Worm (Caenorhabditis elegans) whole organism, young adult: ENCODE measurements around the gene str-181.

Source experiments
- D2030.7 ChIP-seq: fragments of 200-800 bp; sonication (Bioruptor generic); IDR thresholded peaks from 2 replicates; pipeline ENCODE4 v1.3.6; 2022; ENCODE audit warnings: missing genetic modification reagents, missing genetic modification characterization, missing compliant biosample characterization
- F23B12.7 ChIP-seq: sonication (generic microtip); optimal IDR thresholded peaks from 2 replicates; lab custom pipeline; 2017; ENCODE audit warnings: missing genetic modification characterization, mild to moderate bottlenecking, missing compliant biosample characterization, antibody characterized with exemption, moderate library complexity; ENCODE audit not compliant: insufficient read depth
- F33H1.4 ChIP-seq: fragments of 200-800 bp; sonication (Bioruptor generic); IDR thresholded peaks from 2 replicates; pipeline ENCODE4 v1.3.6; 2022; ENCODE audit warnings: missing genetic modification reagents, missing genetic modification characterization, missing compliant biosample characterization
- K11D2.4 ChIP-seq: fragments of 200-800 bp; sonication (Bioruptor generic); IDR thresholded peaks from 2 replicates; pipeline ENCODE4 v1.3.6; 2022; ENCODE audit warnings: missing genetic modification reagents, missing genetic modification characterization, missing compliant biosample characterization
- T07F8.4 ChIP-seq: sonication (generic microtip); optimal IDR thresholded peaks from 2 replicates; lab custom pipeline; 2016; ENCODE audit warnings: mild to moderate bottlenecking, missing genetic modification characterization, moderate library complexity, missing compliant biosample characterization
- Y67H2A.10 ChIP-seq: fragments of 200-800 bp; sonication (Bioruptor generic); conservative IDR thresholded peaks from 2 replicates; pipeline ENCODE4 v1.3.6; 2022; ENCODE audit warnings: missing genetic modification reagents, missing genetic modification characterization, missing compliant biosample characterization
- ZK185.1 ChIP-seq: sonication (generic microtip); optimal IDR thresholded peaks from 2 replicates; lab custom pipeline; 2016; ENCODE audit warnings: mild to moderate bottlenecking, missing genetic modification characterization, missing compliant biosample characterization; ENCODE audit not compliant: poor library complexity, severe bottlenecking
- ama-1 ChIP-seq, 3 experiments: fragments of 150-350 bp in 1 of 3; sonication (generic microtip) in 2 of 3; optimal IDR thresholded peaks; 2 replicates each; lab custom pipeline; 2014 to 2018; ENCODE audit warnings: missing biosample characterization in 2 of 3, missing genetic modification characterization in 2 of 3, missing genetic modification reagents in 2 of 3
- aptf-2 ChIP-seq: fragments of 200-800 bp; sonication (Bioruptor generic); conservative IDR thresholded peaks from 2 replicates; pipeline ENCODE4 v1.3.6; 2022; ENCODE audit warnings: missing genetic modification reagents, missing genetic modification characterization, missing compliant biosample characterization
- aptf-3 ChIP-seq: fragments of 200-800 bp; sonication (Bioruptor generic); IDR thresholded peaks from 2 replicates; pipeline ENCODE4 v1.3.6; 2022; ENCODE audit warnings: missing genetic modification characterization, missing compliant biosample characterization
- attf-3 ChIP-seq: fragments of 200-800 bp; sonication (Bioruptor generic); conservative IDR thresholded peaks from 2 replicates; pipeline ENCODE4 v1.3.6; 2022; ENCODE audit warnings: missing genetic modification reagents, missing genetic modification characterization, missing compliant biosample characterization
- attf-5 ChIP-seq: fragments of 200-800 bp; sonication (Bioruptor generic); optimal IDR thresholded peaks from 2 replicates; lab custom pipeline; 2018; ENCODE audit warnings: mild to moderate bottlenecking, missing genetic modification characterization, missing compliant biosample characterization
- bed-1 ChIP-seq: fragments of 200-800 bp; sonication (Bioruptor generic); IDR thresholded peaks from 2 replicates; pipeline ENCODE4 v1.3.6; 2022; ENCODE audit warnings: missing genetic modification reagents, missing genetic modification characterization, missing compliant biosample characterization
- ccch-3 ChIP-seq: fragments of 200-800 bp; sonication (Bioruptor generic); optimal IDR thresholded peaks from 2 replicates; lab custom pipeline; 2018; ENCODE audit warnings: mild to moderate bottlenecking, missing genetic modification characterization, missing compliant biosample characterization
- cebp-1 ChIP-seq, 2 experiments: fragments of 200-800 bp in 1 of 2; sonication (Bioruptor generic) in 1 of 2; sonication (generic microtip) in 1 of 2; IDR thresholded peaks in 1 of 2; optimal IDR thresholded peaks in 1 of 2; 2 replicates each; pipeline versions ENCODE4 v1.3.6 to Lab custom; 2017 to 2022; ENCODE audit warnings: missing compliant biosample characterization in 2 of 2, missing genetic modification characterization in 2 of 2, mild to moderate bottlenecking in 1 of 2, missing genetic modification reagents in 1 of 2, moderate library complexity in 1 of 2
- ceh-100 ChIP-seq: fragments of 200-800 bp; sonication (Bioruptor generic); IDR thresholded peaks from 2 replicates; pipeline ENCODE4 v1.3.6; 2022; ENCODE audit warnings: missing genetic modification reagents, missing genetic modification characterization, missing compliant biosample characterization
- ceh-91 ChIP-seq: fragments of 200-800 bp; sonication (Bioruptor generic); IDR thresholded peaks from 2 replicates; pipeline ENCODE4 v1.3.6; 2022; ENCODE audit warnings: missing genetic modification reagents, missing genetic modification characterization, missing compliant biosample characterization
- dox-1 ChIP-seq: fragments of 200-800 bp; sonication (Bioruptor generic); IDR thresholded peaks from 2 replicates; pipeline ENCODE4 v1.3.6; 2022; ENCODE audit warnings: missing genetic modification reagents, missing genetic modification characterization, missing compliant biosample characterization
- dpff-1 ChIP-seq: sonication (generic microtip); optimal IDR thresholded peaks from 2 replicates; lab custom pipeline; 2017; ENCODE audit warnings: mild to moderate bottlenecking, missing genetic modification characterization, missing compliant biosample characterization
- dpl-1 ChIP-seq: fragments of 150-350 bp; optimal IDR thresholded peaks from 2 replicates; lab custom pipeline; 2014; ENCODE audit warnings: missing biosample characterization, missing genetic modification reagents, missing genetic modification characterization
- ekl-4 ChIP-seq: fragments of 200-800 bp; sonication (Bioruptor generic); IDR thresholded peaks from 2 replicates; pipeline ENCODE4 v1.3.6; 2022; ENCODE audit warnings: missing genetic modification reagents, missing genetic modification characterization, missing compliant biosample characterization
- him-1 ChIP-seq: sonication (generic microtip); optimal IDR thresholded peaks from 2 replicates; lab custom pipeline; 2016; ENCODE audit warnings: missing genotype, missing genetic modification reagents, missing genetic modification characterization, missing compliant biosample characterization
- hlh-12 ChIP-seq: sonication (generic microtip); optimal IDR thresholded peaks from 2 replicates; lab custom pipeline; 2016; ENCODE audit warnings: missing genetic modification characterization, missing compliant biosample characterization
- hmg-1.2 ChIP-seq: fragments of 200-800 bp; sonication (Bioruptor generic); IDR thresholded peaks from 2 replicates; pipeline ENCODE4 v1.3.6; 2022; ENCODE audit warnings: missing genetic modification reagents, missing genetic modification characterization, missing compliant biosample characterization
- lag-1 ChIP-seq: fragments of 200-800 bp; sonication (Bioruptor generic); IDR thresholded peaks from 2 replicates; pipeline ENCODE4 v1.3.6; 2022; ENCODE audit warnings: missing genetic modification reagents, missing genetic modification characterization, missing compliant biosample characterization
- lin-35 ChIP-seq, 3 experiments: fragments of 150-350 bp in 2 of 3; sonication (generic microtip) in 1 of 3; optimal IDR thresholded peaks; 2 replicates each; lab custom pipeline; 2014 to 2018; ENCODE audit warnings: missing biosample characterization in 3 of 3, missing genetic modification characterization in 3 of 3, missing genetic modification reagents in 3 of 3
- lin-40 ChIP-seq: sonication (generic microtip); optimal IDR thresholded peaks from 2 replicates; lab custom pipeline; 2016; ENCODE audit warnings: missing genetic modification characterization, mild to moderate bottlenecking, missing compliant biosample characterization, missing genotype, missing genetic modification reagents
- lin-54 ChIP-seq: fragments of 200-800 bp; sonication (Bioruptor generic); optimal IDR thresholded peaks from 2 replicates; lab custom pipeline; 2018; ENCODE audit warnings: mild to moderate bottlenecking, missing genetic modification characterization, missing compliant biosample characterization
- lsl-1 ChIP-seq: fragments of 200-800 bp; sonication (Bioruptor generic); optimal IDR thresholded peaks from 2 replicates; lab custom pipeline; 2018; ENCODE audit warnings: mild to moderate bottlenecking, missing genetic modification characterization, moderate library complexity, missing compliant biosample characterization
- lsy-27 ChIP-seq: sonication (generic microtip); optimal IDR thresholded peaks from 2 replicates; lab custom pipeline; 2017; ENCODE audit warnings: missing genetic modification characterization, mild to moderate bottlenecking, missing compliant biosample characterization, antibody characterized with exemption, missing genotype, borderline replicate concordance; ENCODE audit not compliant: insufficient read depth
- madf-3 ChIP-seq: fragments of 200-800 bp; sonication (Bioruptor generic); IDR thresholded peaks from 2 replicates; pipeline ENCODE4 v1.3.6; 2022; ENCODE audit warnings: missing genetic modification reagents, missing genetic modification characterization, missing compliant biosample characterization
- madf-8 ChIP-seq: fragments of 200-800 bp; sonication (Bioruptor generic); conservative IDR thresholded peaks from 2 replicates; pipeline ENCODE4 v1.3.6; 2022; ENCODE audit warnings: missing genetic modification reagents, missing genetic modification characterization, missing compliant biosample characterization
- mxl-1 ChIP-seq: sonication (generic microtip); optimal IDR thresholded peaks from 2 replicates; lab custom pipeline; 2016; ENCODE audit warnings: missing genetic modification characterization, missing compliant biosample characterization
- nfyb-1 ChIP-seq: fragments of 200-800 bp; sonication (Bioruptor generic); IDR thresholded peaks from 2 replicates; pipeline ENCODE4 v1.3.6; 2022; ENCODE audit warnings: missing genetic modification reagents, missing genetic modification characterization, missing compliant biosample characterization
- nhr-90 ChIP-seq: sonication (generic microtip); optimal IDR thresholded peaks from 2 replicates; lab custom pipeline; 2016; ENCODE audit warnings: missing genotype, mild to moderate bottlenecking, missing genetic modification characterization, missing compliant biosample characterization
- pha-4 ChIP-seq: fragments of 150-350 bp; sonication (generic microtip); optimal IDR thresholded peaks from 2 replicates; lab custom pipeline; 2014; ENCODE audit warnings: missing biosample characterization, missing genetic modification reagents, missing genetic modification characterization
- repo-1 ChIP-seq: sonication (generic microtip); optimal IDR thresholded peaks from 2 replicates; lab custom pipeline; 2017; ENCODE audit warnings: mild to moderate bottlenecking, missing genetic modification characterization, missing compliant biosample characterization
- tbx-9 ChIP-seq: sonication (generic microtip); optimal IDR thresholded peaks from 2 replicates; lab custom pipeline; 2016; ENCODE audit warnings: borderline replicate concordance, missing genetic modification characterization, inconsistent platforms, missing compliant biosample characterization
- unc-62 ChIP-seq: fragments of 150-350 bp; optimal IDR thresholded peaks from 2 replicates; lab custom pipeline; 2014; ENCODE audit warnings: missing biosample characterization, missing genetic modification reagents, missing genetic modification characterization
- ztf-18 ChIP-seq: sonication (generic microtip); optimal IDR thresholded peaks from 2 replicates; lab custom pipeline; 2016; ENCODE audit warnings: missing genotype, mild to moderate bottlenecking, missing genetic modification characterization, missing compliant biosample characterization
- ztf-26 ChIP-seq: sonication (generic microtip); optimal IDR thresholded peaks from 2 replicates; lab custom pipeline; 2017; ENCODE audit warnings: missing genetic modification characterization, missing compliant biosample characterization

The str-181 gene

ce11 chrV:12728062-12728665 is 9.6 kb upstream of the str-181 start, which contains the start of the genes rpl-28 and mrpl-49 (continued):
- TF ChIP-seq hmg-1.2 (GFP tag; lab: Robert Waterston, UW): peak; percentile 52
- no peak for TF ChIP-seq nhr-90 (tag; lab: Kevin White, UChicago)
- peak in 1 of 3 experiments; percentile 76 for TF ChIP-seq lin-35 (GFP tag; optimal IDR thresholded peaks at IDR 0.05; lab: Kevin White, UChicago)
- no peak for TF ChIP-seq dpl-1 (GFP tag; lab: Kevin White, UChicago)
- peak; percentile 56 for TF ChIP-seq lsl-1
- no peak for TF ChIP-seq hlh-12 (tag; lab: Kevin White, UChicago)
- TF ChIP-seq ceh-91: peak; percentile 64; the same call in 1 of the 2 replicates
- no peak for TF ChIP-seq bed-1
- peak; percentile 57 for TF ChIP-seq lin-40
- no peak for TF ChIP-seq T07F8.4 (tag; lab: Kevin White, UChicago)
- 0 out of 2 replicates have a peak, but pooled peaks have one; percentile 34 for TF ChIP-seq ekl-4 (GFP tag; lab: Robert Waterston, UW)
- TF ChIP-seq tbx-9 (tag; lab: Kevin White, UChicago): no peak
- no peak for TF ChIP-seq cebp-1 (GFP tag; IDR thresholded peaks at IDR 0.05; lab: Robert Waterston, UW)
- TF ChIP-seq cebp-1 (tag; optimal IDR thresholded peaks at IDR 0.05; lab: Kevin White, UChicago): peak; percentile 68
- no peak for TF ChIP-seq aptf-3
- peak; percentile 21 for TF ChIP-seq ztf-26
- no peak for TF ChIP-seq repo-1 (tag; lab: Kevin White, UChicago)
- TF ChIP-seq unc-62 (GFP tag; lab: Kevin White, UChicago): no peak
- TF ChIP-seq D2030.7 (GFP tag; lab: Robert Waterston, UW): peak; percentile 42; the same call in 1 of the 2 replicates
- TF ChIP-seq K11D2.4 (GFP tag; lab: Robert Waterston, UW): no peak
- no peak for TF ChIP-seq ceh-100 (GFP tag; lab: Robert Waterston, UW)
- TF ChIP-seq ztf-18 (tag; lab: Kevin White, UChicago): peak; percentile 40
- no peak for TF ChIP-seq dpff-1 (tag; lab: Kevin White, UChicago)
- TF ChIP-seq nfyb-1: no peak
- TF ChIP-seq lin-54 (GFP tag; lab: Kevin White, UChicago): peak; percentile 71
- TF ChIP-seq aptf-2 (GFP tag; lab: Robert Waterston, UW): no peak
- TF ChIP-seq ccch-3: no peak
- TF ChIP-seq lag-1: no peak
- TF ChIP-seq madf-3 (GFP tag; lab: Robert Waterston, UW): no peak
- no peak for TF ChIP-seq him-1
- 0 out of 2 replicates have a peak, but pooled peaks have one; percentile 4 for TF ChIP-seq madf-8
- TF ChIP-seq attf-3: peak; percentile 99
- TF ChIP-seq ZK185.1 (tag; lab: Kevin White, UChicago): peak; percentile 44
- no peak for TF ChIP-seq Y67H2A.10
- TF ChIP-seq mxl-1 (tag; lab: Kevin White, UChicago): no peak
- peak; percentile 91 for TF ChIP-seq F23B12.7 (tag; lab: Kevin White, UChicago)
- TF ChIP-seq pha-4 (tag; lab: Kevin White, UChicago): no peak
- TF ChIP-seq attf-5 (GFP tag; lab: Kevin White, UChicago): peak; percentile 95
- TF ChIP-seq F33H1.4: peak; percentile 46; the same call in 1 of the 2 replicates
- TF ChIP-seq lsy-27 (tag; lab: Kevin White, UChicago): no peak
- TF ChIP-seq ama-1 (optimal IDR thresholded peaks at IDR 0.05; lab: Kevin White, UChicago): no peak
- TF ChIP-seq ama-1 (GFP tag; optimal IDR thresholded peaks at IDR 0.05; lab: Kevin White, UChicago): no peak
- TF ChIP-seq dox-1 (GFP tag; lab: Robert Waterston, UW): peak; percentile 64
